Fruit fly (Drosophila melanogaster): ENCODE results near the gene CG17991.
A peak's percentile ranks its signal among the peaks of the same experiment; 100 is the strongest.

The CG17991 gene

dm6 chr3R:27282286-27282685 is 41.2 kb downstream of the CG17991 start, which contains the start of gene mrt (continued):
- TF ChIP-seq CG16815 (GFP tag; optimal IDR thresholded peaks at IDR 0.05) (peak; percentile 52), tio (GFP tag; optimal IDR thresholded peaks at IDR 0.05) (peak; percentile 31), CTCF (GFP tag; optimal IDR thresholded peaks at IDR 0.05) (no peak), Bgb (GFP tag; IDR thresholded peaks at IDR 0.05; ENCODE audit: partially characterized antibody) (no peak), ssp (GFP tag; IDR thresholded peaks at IDR 0.05) (no peak), sisA (GFP tag; IDR thresholded peaks at IDR 0.05) (peak; percentile 53), Atf-2 (GFP tag; optimal IDR thresholded peaks at IDR 0.05) (peak; percentile 46), CG6813 (GFP tag; optimal IDR thresholded peaks at IDR 0.05) (peak; percentile 29), inv (GFP tag; IDR thresholded peaks at IDR 0.05; ENCODE audit: partially characterized antibody) (no peak), Usf (GFP tag; optimal IDR thresholded peaks at IDR 0.05) (peak; percentile 6), CG15601 (tag; optimal IDR thresholded peaks at IDR 0.05) (no peak), Opbp (GFP tag; IDR thresholded peaks at IDR 0.05; ENCODE audit: partially characterized antibody) (no peak), hb (GFP tag; IDR thresholded peaks at IDR 0.05; ENCODE audit: partially characterized antibody) (no peak), HLH54F (GFP tag; optimal IDR thresholded peaks at IDR 0.05) (peak; percentile 55), sima (GFP tag; optimal IDR thresholded peaks at IDR 0.05) (no peak), otp (GFP tag; IDR thresholded peaks at IDR 0.05) (peak; percentile 52; the same call in 1 of the 3 replicates), CG7357 (GFP tag; IDR thresholded peaks at IDR 0.05) (peak; percentile 43; the same call in 1 of the 3 replicates), sna (GFP tag; IDR thresholded peaks at IDR 0.05; ENCODE audit: partially characterized antibody) (no peak), trem (tag; optimal IDR thresholded peaks at IDR 0.05) (peak; percentile 21), CG2875 (GFP tag; optimal IDR thresholded peaks at IDR 0.05) (no peak), ci (GFP tag; IDR thresholded peaks at IDR 0.05) (0 out of 3 replicates have a peak, but pooled peaks have one; percentile 24), cato (GFP tag; optimal IDR thresholded peaks at IDR 0.05; ENCODE audit: borderline replicate concordance) (no peak), CG10366 (GFP tag; IDR thresholded peaks at IDR 0.05) (peak; percentile 38), br (optimal IDR thresholded peaks at IDR 0.05) (no peak), CG12659 (GFP tag; optimal IDR thresholded peaks at IDR 0.05) (peak; percentile 65), abd-A (tag; optimal IDR thresholded peaks at IDR 0.05) (no peak), CG13287 (GFP tag; IDR thresholded peaks at IDR 0.05; ENCODE audit: partially characterized antibody) (no peak), Camta (GFP tag; optimal IDR thresholded peaks at IDR 0.05) (peak; percentile 31), CG6683 (GFP tag; optimal IDR thresholded peaks at IDR 0.05) (no peak), phol (tag; optimal IDR thresholded peaks at IDR 0.05) (peak; percentile 53), Vsx1 (GFP tag; optimal IDR thresholded peaks at IDR 0.05) (no peak), Dref (GFP tag; IDR thresholded peaks at IDR 0.05) (peak; percentile 35; the same call in 1 of the 2 replicates), NFAT (GFP tag; IDR thresholded peaks at IDR 0.05) (peak; percentile 53; the same call in 1 of the 2 replicates), ftz-f1 (GFP tag; optimal IDR thresholded peaks at IDR 0.05) (no peak), CG1024 (GFP tag; IDR thresholded peaks at IDR 0.05) (no peak), CG15011 (GFP tag; optimal IDR thresholded peaks at IDR 0.05) (peak; percentile 49), CG1603 (tag; optimal IDR thresholded peaks at IDR 0.05) (peak; percentile 31), wor (GFP tag; IDR thresholded peaks at IDR 0.05) (no peak), en (GFP tag; optimal IDR thresholded peaks at IDR 0.05) (peak; percentile 12), CG30403 (GFP tag; optimal IDR thresholded peaks at IDR 0.05) (peak; percentile 70)

dm6 chr3R:27283645-27284044 is 42.6 kb downstream of the CG17991 start, which contains the start of gene CG3368:
Gene CG3368 (plus strand): TSS chr3R:27283780.
- TF ChIP-seq YL-1 (GFP tag; optimal IDR thresholded peaks at IDR 0.05) (peak; percentile 60), Dll (GFP tag; IDR thresholded peaks at IDR 0.05; ENCODE audit: partially characterized antibody) (peak; percentile 65), tup (GFP tag; optimal IDR thresholded peaks at IDR 0.05) (no peak), Lpt (GFP tag; optimal IDR thresholded peaks at IDR 0.05) (no peak), ato (GFP tag; IDR thresholded peaks at IDR 0.05; ENCODE audit: partially characterized antibody) (peak; percentile 61; the same call in 1 of the 2 replicates), crol (GFP tag; IDR thresholded peaks at IDR 0.05) (0 out of 2 replicates have a peak, but pooled peaks have one; percentile 16), CG14860 (GFP tag; IDR thresholded peaks at IDR 0.05; ENCODE audit: partially characterized antibody) (peak; percentile 74), Ets65A (GFP tag) (peak; percentile 9), zen2 (GFP tag; IDR thresholded peaks at IDR 0.05; ENCODE audit: partially characterized antibody) (peak; percentile 59; the same call in 2 of the 3 replicates), sens-2 (GFP tag; IDR thresholded peaks at IDR 0.05) (no peak), CG6254 (GFP tag; optimal IDR thresholded peaks at IDR 0.05) (no peak), gce (GFP tag; IDR thresholded peaks at IDR 0.05) (no peak), MESR4 (GFP tag; optimal IDR thresholded peaks at IDR 0.05) (peak; percentile 55)
